Fruit fly (Drosophila melanogaster): ENCODE results near the gene C1GalTA.

C1GalTA gene

dm6 chr2L:8951184-8951934, at the start of gene C1GalTA:
C1GalTA (minus strand) TSS chr2L:8951216.
- TF ChIP-seq CG17801 (GFP tag; optimal IDR thresholded peaks at IDR 0.05; ENCODE audit: partially characterized antibody) = peak; percentile 99

- TF ChIP-seq CG17801 (GFP tag; optimal IDR thresholded peaks at IDR 0.05; ENCODE audit: partially characterized antibody) = no peak
These were observed 47.2 kb upstream of the C1GalTA start, which contains the start of gene Try29F for dm6 chr2L:8998237-8998636. Try29F (plus strand) TSS chr2L:8998537.

dm6 chr2L:8997285-8997684, 46.3 kb upstream of the C1GalTA start, which contains the start of the genes alien and CG18661:
alien (minus strand) TSS chr2L:8997379.
CG18661 (plus strand) TSS chr2L:8997605.
- TF ChIP-seq CG17801 (GFP tag; optimal IDR thresholded peaks at IDR 0.05; ENCODE audit: partially characterized antibody) = no peak

- no peak for TF ChIP-seq CG17801 (GFP tag; optimal IDR thresholded peaks at IDR 0.05; ENCODE audit: partially characterized antibody)
These were observed 42.8 kb upstream of the C1GalTA start, which contains the start of gene CG17906 for dm6 chr2L:8993650-8994441. CG17906 (plus strand) TSS chr2L:8994391.

- no peak for TF ChIP-seq CG17801 (GFP tag; optimal IDR thresholded peaks at IDR 0.05; ENCODE audit: partially characterized antibody)
These were observed 40.6 kb upstream of the C1GalTA start, which contains the start of gene CG9555 for dm6 chr2L:8991583-8991982. CG9555 (plus strand) TSS chr2L:8991735.

- peak; percentile 30 for TF ChIP-seq CG17801 (GFP tag; optimal IDR thresholded peaks at IDR 0.05; ENCODE audit: partially characterized antibody)
These were observed 38.1 kb upstream of the C1GalTA start, which contains the start of gene rost for dm6 chr2L:8989037-8989591. rost (minus strand) TSS chr2L:8989539.

dm6 chr2L:8987251-8987937, 36.4 kb upstream of the C1GalTA start:
- no peak for TF ChIP-seq CG17801 (GFP tag; optimal IDR thresholded peaks at IDR 0.05; ENCODE audit: partially characterized antibody)

- TF ChIP-seq CG17801 (GFP tag; optimal IDR thresholded peaks at IDR 0.05; ENCODE audit: partially characterized antibody) = peak; percentile 93
These were observed 33.8 kb upstream of the C1GalTA start, which contains the start of gene CG13101 for dm6 chr2L:8984614-8985318. CG13101 (minus strand) TSS chr2L:8984872.

- no peak for TF ChIP-seq CG17801 (GFP tag; optimal IDR thresholded peaks at IDR 0.05; ENCODE audit: partially characterized antibody)
These were observed 31.7 kb upstream of the C1GalTA start for dm6 chr2L:8982584-8983302.

dm6 chr2L:8980359-8980758, 29.3 kb upstream of the C1GalTA start, which contains the start of gene CG18662:
CG18662 (plus strand) TSS chr2L:8980659.
- no peak for TF ChIP-seq CG17801 (GFP tag; optimal IDR thresholded peaks at IDR 0.05; ENCODE audit: partially characterized antibody)

- no peak for TF ChIP-seq CG17801 (GFP tag; optimal IDR thresholded peaks at IDR 0.05; ENCODE audit: partially characterized antibody)
These were observed 24.3 kb upstream of the C1GalTA start, which contains the start of gene CG9541 for dm6 chr2L:8975328-8975727. CG9541 (minus strand) TSS chr2L:8975428.

dm6 chr2L:8974506-8974905, 23.5 kb upstream of the C1GalTA start:
- no peak for TF ChIP-seq CG17801 (GFP tag; optimal IDR thresholded peaks at IDR 0.05; ENCODE audit: partially characterized antibody)

dm6 chr2L:8972905-8973304, 21.9 kb upstream of the C1GalTA start:
- TF ChIP-seq CG17801 (GFP tag; optimal IDR thresholded peaks at IDR 0.05; ENCODE audit: partially characterized antibody) = no peak

Data from ovary, adult (tissue).